Worm (Caenorhabditis elegans) whole organism, L4 larva: ENCODE results near the gene fipr-6.
A peak's percentile ranks its signal among the peaks of the same experiment; 100 is the strongest.

Experiments used
- D1046.2 ChIP-seq: fragments of 200-800 bp; sonication (Bioruptor generic); IDR thresholded peaks from 2 replicates; pipeline ENCODE4 v1.3.6; 2022; ENCODE audit warnings: missing genetic modification characterization, missing compliant biosample characterization
- F37D6.2 ChIP-seq: sonication (generic microtip); optimal IDR thresholded peaks from 2 replicates; lab custom pipeline; 2016; ENCODE audit warnings: mild to moderate bottlenecking, missing genetic modification characterization, missing compliant biosample characterization
- R02D3.7 ChIP-seq: fragments of 150-350 bp; sonication (generic microtip); optimal IDR thresholded peaks from 3 replicates; lab custom pipeline; 2014; ENCODE audit warnings: missing biosample characterization, missing genetic modification characterization
- ZK546.5 ChIP-seq, 2 experiments: sonication (generic microtip); optimal IDR thresholded peaks; 2 replicates each; lab custom pipeline; 2017; ENCODE audit warnings: missing biosample characterization in 2 of 2, missing genetic modification characterization in 2 of 2
- aha-1 ChIP-seq: fragments of 150-350 bp; peaks from one replicate; lab custom pipeline; 2014; ENCODE audit warnings: missing biosample characterization, missing genetic modification characterization
- arid-1 ChIP-seq: fragments of 200-800 bp; sonication (Bioruptor generic); conservative IDR thresholded peaks from 2 replicates; pipeline ENCODE4 v1.3.6; 2022; ENCODE audit warnings: missing genetic modification reagents, missing genetic modification characterization, missing compliant biosample characterization
- ceh-32 ChIP-seq: sonication (generic microtip); optimal IDR thresholded peaks from 2 replicates; lab custom pipeline; 2016; ENCODE audit warnings: mild to moderate bottlenecking, missing genetic modification characterization, missing compliant biosample characterization; ENCODE audit not compliant: poor library complexity
- ceh-62 ChIP-seq: sonication (generic microtip); optimal IDR thresholded peaks from 2 replicates; lab custom pipeline; 2017; ENCODE audit warnings: missing biosample characterization, missing genetic modification characterization
- ceh-82 ChIP-seq: sonication (generic microtip); optimal IDR thresholded peaks from 2 replicates; lab custom pipeline; 2017; ENCODE audit warnings: missing biosample characterization, missing genetic modification characterization
- ces-1 ChIP-seq: fragments of 150-350 bp; sonication (generic microtip); optimal IDR thresholded peaks from 4 replicates; lab custom pipeline; 2014; ENCODE audit warnings: missing biosample characterization, missing genetic modification reagents, missing genetic modification characterization
- cey-2 ChIP-seq: sonication (generic microtip); optimal IDR thresholded peaks from 3 replicates; lab custom pipeline; 2017; ENCODE audit warnings: missing genetic modification characterization, mild to moderate bottlenecking, missing compliant biosample characterization, antibody characterized with exemption, borderline replicate concordance; ENCODE audit not compliant: insufficient read depth
- ctbp-1 ChIP-seq: fragments of 200-800 bp; sonication (Bioruptor generic); IDR thresholded peaks from 2 replicates; pipeline ENCODE4 v1.3.6; 2022; ENCODE audit warnings: missing genetic modification reagents, missing genetic modification characterization, missing compliant biosample characterization
- daf-16 ChIP-seq, 3 experiments: sonication (generic microtip); optimal IDR thresholded peaks; 2 replicates each; lab custom pipeline; 2016 to 2017; ENCODE audit warnings: missing genetic modification characterization in 3 of 3, missing genetic modification reagents in 3 of 3, mild to moderate bottlenecking in 2 of 3, missing compliant biosample characterization in 2 of 3, missing biosample characterization in 1 of 3, moderate library complexity in 1 of 3
- daf-8 ChIP-seq: fragments of 200-800 bp; sonication (Bioruptor generic); IDR thresholded peaks from 2 replicates; pipeline ENCODE4 v1.3.6; 2022; ENCODE audit warnings: missing genetic modification characterization, missing compliant biosample characterization
- dmd-6 ChIP-seq: fragments of 200-800 bp; sonication (Bioruptor generic); IDR thresholded peaks from 2 replicates; pipeline ENCODE4 v1.3.6; 2022; ENCODE audit warnings: missing genetic modification reagents, missing genetic modification characterization, missing compliant biosample characterization
- dve-1 ChIP-seq: sonication (generic microtip); optimal IDR thresholded peaks from 2 replicates; lab custom pipeline; 2017; ENCODE audit warnings: antibody characterized with exemption, mild to moderate bottlenecking, missing genetic modification characterization, missing compliant biosample characterization; ENCODE audit not compliant: insufficient read depth
- egl-27 ChIP-seq: sonication (generic microtip); optimal IDR thresholded peaks from 3 replicates; lab custom pipeline; 2017; ENCODE audit warnings: missing biosample characterization, missing genetic modification reagents, missing genetic modification characterization
- fkh-10 ChIP-seq: fragments of 150-350 bp; optimal IDR thresholded peaks from 2 replicates; lab custom pipeline; 2014; ENCODE audit warnings: missing biosample characterization, missing genetic modification reagents, missing genetic modification characterization
- fos-1 ChIP-seq: fragments of 150-350 bp; optimal IDR thresholded peaks from 2 replicates; lab custom pipeline; 2014; ENCODE audit warnings: missing biosample characterization, missing genetic modification characterization
- hlh-11 ChIP-seq: fragments of 200-800 bp; sonication (Bioruptor generic); optimal IDR thresholded peaks from 2 replicates; lab custom pipeline; 2018; ENCODE audit warnings: mild to moderate bottlenecking, missing genetic modification characterization, missing compliant biosample characterization
- hmg-1.1 ChIP-seq: fragments of 200-800 bp; sonication (Bioruptor generic); IDR thresholded peaks from 2 replicates; pipeline ENCODE4 v1.3.6; 2022; ENCODE audit warnings: missing genetic modification reagents, missing genetic modification characterization, missing compliant biosample characterization
- jun-1 ChIP-seq: fragments of 150-350 bp; optimal IDR thresholded peaks from 2 replicates; lab custom pipeline; 2014; ENCODE audit warnings: missing biosample characterization, missing genetic modification reagents, missing genetic modification characterization
- lin-29 ChIP-seq: fragments of 200-800 bp; sonication (Bioruptor generic); IDR thresholded peaks from 2 replicates; pipeline ENCODE4 v1.3.6; 2022; ENCODE audit warnings: missing genetic modification reagents, missing genetic modification characterization, missing compliant biosample characterization
- lin-38 ChIP-seq: fragments of 200-800 bp; sonication (Bioruptor generic); IDR thresholded peaks from 2 replicates; pipeline ENCODE4 v1.3.6; 2022; ENCODE audit warnings: missing genetic modification reagents, missing genetic modification characterization, missing compliant biosample characterization
- madf-5 ChIP-seq, 2 experiments: fragments of 200-800 bp; sonication (Bioruptor generic); IDR thresholded peaks; 2 replicates each; pipeline ENCODE4 v1.3.6; 2022; ENCODE audit warnings: missing compliant biosample characterization in 2 of 2, missing genetic modification characterization in 2 of 2
- mdl-1 ChIP-seq, 2 experiments: fragments of 150-350 bp in 1 of 2; sonication (generic microtip) in 1 of 2; optimal IDR thresholded peaks; 2 replicates each; lab custom pipeline; 2014 to 2017; ENCODE audit warnings: missing biosample characterization in 2 of 2, missing genetic modification characterization in 2 of 2
- mep-1 ChIP-seq: fragments of 150-350 bp; sonication (generic microtip); optimal IDR thresholded peaks from 3 replicates; lab custom pipeline; 2014; ENCODE audit warnings: missing biosample characterization, missing genetic modification characterization
- mes-2 ChIP-seq: sonication (generic microtip); optimal IDR thresholded peaks from 2 replicates; lab custom pipeline; 2016; ENCODE audit warnings: missing genotype, mild to moderate bottlenecking, missing genetic modification characterization, missing compliant biosample characterization; ENCODE audit not compliant: poor library complexity, severe bottlenecking
- nhr-102 ChIP-seq: sonication (generic microtip); optimal IDR thresholded peaks from 2 replicates; lab custom pipeline; 2016; ENCODE audit warnings: mild to moderate bottlenecking, missing genetic modification characterization, moderate library complexity, missing compliant biosample characterization
- nhr-11 ChIP-seq: fragments of 150-350 bp; optimal IDR thresholded peaks from 2 replicates; lab custom pipeline; 2014; ENCODE audit warnings: missing biosample characterization, missing genetic modification characterization
- nhr-28 ChIP-seq: fragments of 150-350 bp; optimal IDR thresholded peaks from 2 replicates; lab custom pipeline; 2014; ENCODE audit warnings: missing biosample characterization, missing genetic modification characterization
- nhr-77 ChIP-seq: fragments of 150-350 bp; optimal IDR thresholded peaks from 2 replicates; lab custom pipeline; 2014; ENCODE audit warnings: missing biosample characterization, missing genetic modification characterization
- pqm-1 ChIP-seq: sonication (generic microtip); optimal IDR thresholded peaks from 2 replicates; lab custom pipeline; 2017; ENCODE audit warnings: missing biosample characterization, missing genetic modification characterization
- rbr-2 ChIP-seq: sonication (generic microtip); optimal IDR thresholded peaks from 2 replicates; lab custom pipeline; 2016; ENCODE audit warnings: missing genotype, missing genetic modification characterization, missing compliant biosample characterization
- saeg-2 ChIP-seq: fragments of 200-800 bp; sonication (Bioruptor generic); IDR thresholded peaks from 2 replicates; pipeline ENCODE4 v1.3.6; 2022; ENCODE audit warnings: missing genetic modification reagents, missing genetic modification characterization, missing compliant biosample characterization
- snpc-4 ChIP-seq: fragments of 150-350 bp; optimal IDR thresholded peaks from 2 replicates; lab custom pipeline; 2014; ENCODE audit warnings: missing biosample characterization, missing genetic modification characterization
- spr-1 ChIP-seq: sonication (generic microtip); optimal IDR thresholded peaks from 2 replicates; lab custom pipeline; 2016; ENCODE audit warnings: mild to moderate bottlenecking, missing genetic modification characterization, missing compliant biosample characterization
- tra-1 ChIP-seq: fragments of 200-800 bp; sonication (Bioruptor generic); IDR thresholded peaks from 2 replicates; pipeline ENCODE4 v1.3.6; 2022; ENCODE audit warnings: missing genetic modification reagents, missing genetic modification characterization, missing compliant biosample characterization
- unc-39 ChIP-seq: sonication (generic microtip); optimal IDR thresholded peaks from 2 replicates; lab custom pipeline; 2017; ENCODE audit warnings: missing biosample characterization, missing genetic modification characterization
- unc-62 ChIP-seq, 3 experiments: fragments of 150-350 bp in 1 of 3; sonication (generic microtip); optimal IDR thresholded peaks in 2 of 3; peaks in 1 of 3; 1 replicate in 1 of 3; 2 replicates in 2 of 3; lab custom pipeline; 2014 to 2017; ENCODE audit warnings: missing biosample characterization in 3 of 3, missing genetic modification characterization in 3 of 3, missing genetic modification reagents in 3 of 3, missing genotype in 1 of 3
- vab-7 ChIP-seq: fragments of 200-800 bp; sonication (Bioruptor generic); IDR thresholded peaks from 2 replicates; pipeline ENCODE4 v1.3.6; 2022; ENCODE audit warnings: missing genetic modification reagents, missing genetic modification characterization, missing compliant biosample characterization
- zfp-3 ChIP-seq: fragments of 200-800 bp; sonication (Bioruptor generic); conservative IDR thresholded peaks from 2 replicates; pipeline ENCODE4 v1.3.6; 2022; ENCODE audit warnings: missing genetic modification reagents, missing genetic modification characterization, missing compliant biosample characterization

The fipr-6 gene

ce11 chrV:10273837-10274236, 42.8 kb downstream of the fipr-6 start (continued):
- no peak for TF ChIP-seq ceh-82
- TF ChIP-seq jun-1 (tag; lab: Kevin White, UChicago) = no peak
- TF ChIP-seq zfp-3 = no peak
- TF ChIP-seq cey-2 (tag; lab: Kevin White, UChicago) = no peak
- no peak for TF ChIP-seq ZK546.5 (tag; optimal IDR thresholded peaks at IDR 0.05; lab: Kevin White, UChicago)
- TF ChIP-seq spr-1 (tag; lab: Kevin White, UChicago) = no peak
- TF ChIP-seq D1046.2 (GFP tag; lab: Robert Waterston, UW) = no peak
- TF ChIP-seq R02D3.7 (tag; lab: Kevin White, UChicago) = no peak
- no peak for TF ChIP-seq snpc-4 (tag; lab: Kevin White, UChicago)
- TF ChIP-seq ces-1 (GFP tag; lab: Kevin White, UChicago) = no peak
- no peak for TF ChIP-seq ceh-32 (tag; lab: Kevin White, UChicago)
- no peak for TF ChIP-seq fos-1
- TF ChIP-seq mes-2 (tag; lab: Kevin White, UChicago) = no peak
- no peak for TF ChIP-seq pqm-1 (tag; lab: Kevin White, UChicago)
- TF ChIP-seq madf-5 (GFP tag; IDR thresholded peaks at IDR 0.05; lab: Robert Waterston, UW) = no peak
- no peak for TF ChIP-seq daf-8 (GFP tag; lab: Robert Waterston, UW)
- TF ChIP-seq ctbp-1 (GFP tag; lab: Robert Waterston, UW) = 0 out of 2 replicates have a peak, but pooled peaks have one; percentile 8
- TF ChIP-seq nhr-102 (tag; lab: Kevin White, UChicago) = no peak
- no peak for TF ChIP-seq ceh-62 (tag; lab: Kevin White, UChicago)
- TF ChIP-seq aha-1 (tag; lab: Kevin White, UChicago) = peak; percentile 69
- TF ChIP-seq tra-1 (GFP tag; lab: Robert Waterston, UW) = no peak
- TF ChIP-seq saeg-2 (GFP tag; lab: Robert Waterston, UW) = no peak
- TF ChIP-seq unc-39 (tag; lab: Kevin White, UChicago) = no peak
- no peak for TF ChIP-seq nhr-11 (tag; lab: Kevin White, UChicago)
- TF ChIP-seq mdl-1 (tag; optimal IDR thresholded peaks at IDR 0.05; lab: Kevin White, UChicago) = peak in 1 of 2 experiments; percentile 4
- no peak for TF ChIP-seq lin-38
- no peak for TF ChIP-seq vab-7 (GFP tag; lab: Robert Waterston, UW)
- no peak for TF ChIP-seq lin-29 (GFP tag; lab: Robert Waterston, UW)
- no peak for TF ChIP-seq arid-1 (GFP tag; lab: Robert Waterston, UW)
- TF ChIP-seq egl-27 (tag; lab: Kevin White, UChicago) = no peak

- no peak for TF ChIP-seq mdl-1 (tag; optimal IDR thresholded peaks at IDR 0.05; lab: Kevin White, UChicago)
- peak; percentile 41 for TF ChIP-seq mep-1 (tag; lab: Kevin White, UChicago)
- peak; percentile 18 for TF ChIP-seq fkh-10 (GFP tag; lab: Kevin White, UChicago)
- peak; percentile 23; the same call in 1 of the 2 replicates for TF ChIP-seq hmg-1.1 (GFP tag; lab: Robert Waterston, UW)
- TF ChIP-seq rbr-2 (tag; lab: Kevin White, UChicago) = peak; percentile 11
Measured at ce11 chrV:10275619-10276018, 44.6 kb downstream of the fipr-6 start, which contains the start of gene Y22F5A.11. Y22F5A.11 (minus strand) TSS chrV:10275646.

- TF ChIP-seq unc-62 (GFP tag; optimal IDR thresholded peaks at IDR 0.05 in 1 of 2; lab: Kevin White, UChicago) = peak in 1 of 2 experiments; percentile 36
- no peak for TF ChIP-seq unc-62 (tag; optimal IDR thresholded peaks at IDR 0.05; lab: Kevin White, UChicago)
- no peak for TF ChIP-seq ceh-82
Measured at ce11 chrV:10276038-10276437, 45.0 kb downstream of the fipr-6 start.

DNA sequence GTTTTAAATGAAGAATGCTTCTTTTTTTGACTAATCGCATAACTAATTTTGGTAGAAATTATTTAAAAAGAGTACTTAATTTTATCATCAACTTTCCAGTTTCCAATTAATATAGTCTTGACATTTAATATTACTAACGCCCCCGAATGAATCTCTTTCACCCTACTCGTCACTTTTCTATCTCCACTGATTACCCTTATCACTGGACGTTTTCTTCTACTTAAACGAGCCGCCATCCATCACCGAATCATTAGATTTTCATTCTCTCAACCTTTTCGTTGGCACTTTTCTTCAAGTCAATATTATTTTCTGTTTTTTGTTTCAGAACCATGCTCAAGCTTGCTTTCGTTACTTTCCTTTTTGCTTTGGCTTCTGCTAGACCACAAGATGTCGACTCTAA, 46.5 kb downstream of the fipr-6 start, which contains the start of gene lys-1:
Gene lys-1, plus strand, starts transcription at position 326 of the 400 bp plus-strand sequence.
- TF ChIP-seq nhr-77 (peak; percentile 8), hlh-11 (tag; lab: Kevin White, UChicago) (peak; percentile 48), nhr-28 (tag; lab: Kevin White, UChicago) (peak; percentile 68), dve-1 (tag; lab: Kevin White, UChicago) (peak; percentile 24), tra-1 (GFP tag; lab: Robert Waterston, UW) (no peak), daf-16 (GFP tag; optimal IDR thresholded peaks at IDR 0.05; lab: Kevin White, UChicago) (no peak), daf-16 (tag; optimal IDR thresholded peaks at IDR 0.05; lab: Kevin White, UChicago) (peak; percentile 60), pqm-1 (tag; lab: Kevin White, UChicago) (peak; percentile 92), dmd-6 (GFP tag; lab: Robert Waterston, UW) (peak; percentile 55), F37D6.2 (no peak)
